Worm (Caenorhabditis elegans): ENCODE measurements around the gene W01C8.5.

DNA sequence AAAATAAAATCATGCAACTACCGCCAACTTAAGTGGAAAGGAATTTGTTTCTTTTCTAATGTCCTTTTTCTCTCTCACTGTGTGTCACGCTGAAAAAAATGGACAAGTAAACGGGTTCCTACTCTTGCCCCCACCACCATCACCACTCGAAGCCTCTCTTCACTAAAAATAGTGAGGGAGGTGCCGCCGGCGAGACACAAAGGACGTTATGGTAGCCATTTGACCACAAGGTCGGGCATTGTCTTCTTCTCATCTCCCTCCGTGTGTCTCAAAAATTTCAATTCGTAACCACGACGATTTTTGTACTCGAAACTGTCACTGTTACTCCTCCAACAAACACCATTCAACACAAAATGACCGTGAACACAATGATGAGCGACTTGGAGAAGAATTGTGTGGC is 37.5 kb downstream of the W01C8.5 start, which contains the start of gene T22B7.22:
- TF ChIP-seq ces-1 (GFP tag; optimal IDR thresholded peaks at IDR 0.05) (no peak), pha-4 (tag; optimal IDR thresholded peaks at IDR 0.05) (no peak), lin-13 (tag; optimal IDR thresholded peaks at IDR 0.05) (no peak), snpc-4 (tag; optimal IDR thresholded peaks at IDR 0.05) (no peak), ztf-11 (tag; optimal IDR thresholded peaks at IDR 0.05) (no peak), nhr-12 (tag; optimal IDR thresholded peaks at IDR 0.05) (no peak), nhr-76 (tag; optimal IDR thresholded peaks at IDR 0.05) (no peak), ceh-39 (tag; optimal IDR thresholded peaks at IDR 0.05) (no peak), hlh-1 (tag; optimal IDR thresholded peaks at IDR 0.05) (no peak), mep-1 (tag; optimal IDR thresholded peaks at IDR 0.05) (no peak), elt-1 (tag; optimal IDR thresholded peaks at IDR 0.05; ENCODE audit: borderline replicate concordance, insufficient read depth) (no peak)

Data from whole organism, mixed stage, embryonic.